Fruit fly (Drosophila melanogaster) whole organism, prepupa: Measurements from ENCODE around the gene CG46468.

Experiments used
- Blimp-1 ChIP-seq: fragments of 200-800 bp; sonication (Bioruptor generic); optimal IDR thresholded peaks from 3 replicates; lab custom pipeline; 2017; ENCODE audit warnings: missing biosample characterization, missing genetic modification characterization, mild to moderate bottlenecking, moderate library complexity, missing genetic modification reagents
- CG10631 ChIP-seq: fragments of 200-800 bp; sonication (Bioruptor generic); optimal IDR thresholded peaks from 2 replicates; lab custom pipeline; 2016; ENCODE audit warnings: missing biosample characterization, missing genetic modification characterization
- CG10669 ChIP-seq: fragments of 200-800 bp; sonication (Bioruptor generic); optimal IDR thresholded peaks from 3 replicates; lab custom pipeline; 2018; ENCODE audit warnings: missing biosample characterization, mild to moderate bottlenecking, missing genetic modification characterization, moderate library complexity
- CG15336 ChIP-seq: fragments of 200-800 bp; sonication (Bioruptor generic); IDR thresholded peaks from 2 replicates; pipeline ENCODE4 v1.3.6; 2022; ENCODE audit warnings: missing biosample characterization, missing genetic modification characterization
- CG31627 ChIP-seq: fragments of 200-800 bp; sonication (Bioruptor generic); optimal IDR thresholded peaks from 3 replicates; lab custom pipeline; 2016; ENCODE audit warnings: missing biosample characterization, missing genetic modification characterization
- CG32006 ChIP-seq: fragments of 200-800 bp; sonication (Bioruptor generic); optimal IDR thresholded peaks from 3 replicates; lab custom pipeline; 2017; ENCODE audit warnings: missing biosample characterization, mild to moderate bottlenecking, missing genetic modification characterization
- CG34406 ChIP-seq: fragments of 200-800 bp; sonication (Bioruptor generic); optimal IDR thresholded peaks from 3 replicates; lab custom pipeline; 2016; ENCODE audit warnings: missing biosample characterization, missing genetic modification characterization
- CG3919 ChIP-seq: fragments of 200-800 bp; sonication (Bioruptor generic); optimal IDR thresholded peaks from 3 replicates; lab custom pipeline; 2016; ENCODE audit warnings: missing biosample characterization, missing genetic modification characterization
- CG4318 ChIP-seq: fragments of 200-800 bp; sonication (Bioruptor generic); optimal IDR thresholded peaks from 3 replicates; lab custom pipeline; 2017; ENCODE audit warnings: missing biosample characterization, mild to moderate bottlenecking, missing genetic modification characterization
- CG6163 ChIP-seq: fragments of 200-800 bp; sonication (Bioruptor generic); IDR thresholded peaks from 3 replicates; pipeline ENCODE4 v1.3.6; 2022; ENCODE audit warnings: missing biosample characterization, missing genetic modification characterization
- CG6276 ChIP-seq: fragments of 200-800 bp; sonication (Bioruptor generic); optimal IDR thresholded peaks from 2 replicates; lab custom pipeline; 2017; ENCODE audit warnings: missing biosample characterization, mild to moderate bottlenecking, missing genetic modification characterization
- CG6792 ChIP-seq: fragments of 200-800 bp; sonication (Bioruptor generic); optimal IDR thresholded peaks from 3 replicates; lab custom pipeline; 2016; ENCODE audit warnings: missing biosample characterization, missing genetic modification characterization
- CG6808 ChIP-seq: fragments of 200-800 bp; sonication (Bioruptor generic); optimal IDR thresholded peaks from 3 replicates; lab custom pipeline; 2017; ENCODE audit warnings: missing biosample characterization, missing genetic modification characterization, mild to moderate bottlenecking, moderate library complexity, missing genetic modification reagents
- CG8119 ChIP-seq: fragments of 200-800 bp; sonication (Bioruptor generic); IDR thresholded peaks from 3 replicates; pipeline ENCODE4 v1.3.6; 2022; ENCODE audit warnings: missing biosample characterization, missing genetic modification characterization
- CG8632 ChIP-seq: fragments of 200-800 bp; sonication (Bioruptor generic); optimal IDR thresholded peaks from 3 replicates; lab custom pipeline; 2016; ENCODE audit warnings: missing biosample characterization, missing genetic modification characterization
- Eip75B ChIP-seq: fragments of 200-800 bp; sonication (Bioruptor generic); optimal IDR thresholded peaks from 3 replicates; lab custom pipeline; 2016; ENCODE audit warnings: missing biosample characterization, missing genetic modification characterization
- Ets21C ChIP-seq: fragments of 200-800 bp; sonication (Bioruptor generic); optimal IDR thresholded peaks from 3 replicates; lab custom pipeline; 2016; ENCODE audit warnings: missing biosample characterization, missing genetic modification characterization
- Gug ChIP-seq: fragments of 200-800 bp; sonication (Bioruptor generic); IDR thresholded peaks from 2 replicates; pipeline ENCODE4 v1.3.6; 2022; ENCODE audit warnings: missing biosample characterization, missing genetic modification characterization
- Hr4 ChIP-seq: fragments of 200-800 bp; sonication (Bioruptor generic); optimal IDR thresholded peaks from 3 replicates; lab custom pipeline; 2016; ENCODE audit warnings: missing biosample characterization, missing genetic modification characterization
- Lpt ChIP-seq: fragments of 200-800 bp; sonication (Bioruptor generic); optimal IDR thresholded peaks from 3 replicates; lab custom pipeline; 2016; ENCODE audit warnings: missing biosample characterization, missing genetic modification characterization
- Met ChIP-seq: fragments of 200-800 bp; sonication (Bioruptor generic); optimal IDR thresholded peaks from 3 replicates; lab custom pipeline; 2016; ENCODE audit warnings: missing biosample characterization, missing genetic modification characterization
- Smox ChIP-seq: fragments of 200-800 bp; sonication (Bioruptor generic); optimal IDR thresholded peaks from 3 replicates; lab custom pipeline; 2016; ENCODE audit warnings: missing biosample characterization, missing genetic modification characterization
- Sox15 ChIP-seq: fragments of 200-800 bp; sonication (Bioruptor generic); optimal IDR thresholded peaks from 3 replicates; lab custom pipeline; 2016; ENCODE audit warnings: missing biosample characterization, missing genetic modification characterization
- achi ChIP-seq: fragments of 200-800 bp; sonication (Bioruptor generic); optimal IDR thresholded peaks from 3 replicates; lab custom pipeline; 2016; ENCODE audit warnings: missing biosample characterization, missing genetic modification characterization
- acj6 ChIP-seq: fragments of 200-800 bp; sonication (Bioruptor generic); optimal IDR thresholded peaks from 3 replicates; lab custom pipeline; 2016; ENCODE audit warnings: missing biosample characterization, missing genetic modification characterization
- cyc ChIP-seq: fragments of 200-800 bp; sonication (Bioruptor generic); optimal IDR thresholded peaks from 3 replicates; lab custom pipeline; 2016; ENCODE audit warnings: missing biosample characterization, missing genetic modification characterization
- dac ChIP-seq: fragments of 200-800 bp; sonication (Bioruptor generic); optimal IDR thresholded peaks from 2 replicates; lab custom pipeline; 2017; ENCODE audit warnings: missing biosample characterization, mild to moderate bottlenecking, missing genetic modification characterization
- dsx ChIP-seq: fragments of 200-800 bp; optimal IDR thresholded peaks from 3 replicates; lab custom pipeline; 2019; ENCODE audit warnings: missing biosample characterization, mild to moderate bottlenecking, missing genetic modification characterization, moderate library complexity; ENCODE audit not compliant: poor library complexity, severe bottlenecking
- esn ChIP-seq: fragments of 200-800 bp; sonication (Bioruptor generic); optimal IDR thresholded peaks from 2 replicates; lab custom pipeline; 2016; ENCODE audit warnings: missing biosample characterization, mild to moderate bottlenecking, missing genetic modification characterization, moderate library complexity
- fkh ChIP-seq: fragments of 200-800 bp; sonication (Bioruptor generic); optimal IDR thresholded peaks from 3 replicates; lab custom pipeline; 2017; ENCODE audit warnings: missing biosample characterization, mild to moderate bottlenecking, missing genetic modification characterization, moderate library complexity
- lz ChIP-seq: fragments of 200-800 bp; sonication (Bioruptor generic); optimal IDR thresholded peaks from 3 replicates; lab custom pipeline; 2016; ENCODE audit warnings: missing biosample characterization, missing genetic modification characterization
- net ChIP-seq: fragments of 200-800 bp; sonication (Bioruptor generic); optimal IDR thresholded peaks from 3 replicates; lab custom pipeline; 2016; ENCODE audit warnings: missing biosample characterization, missing genetic modification characterization
- spab ChIP-seq: fragments of 200-800 bp; sonication (Bioruptor generic); optimal IDR thresholded peaks from 2 replicates; lab custom pipeline; 2017; ENCODE audit warnings: missing biosample characterization, mild to moderate bottlenecking, missing genetic modification characterization, missing genetic modification reagents
- ss ChIP-seq, 2 experiments: fragments of 200-800 bp; sonication (Bioruptor generic); optimal IDR thresholded peaks; 2 replicates in 1 of 2; 3 replicates in 1 of 2; lab custom pipeline; 2017 to 2018; ENCODE audit warnings: mild to moderate bottlenecking in 2 of 2, missing biosample characterization in 2 of 2, missing genetic modification characterization in 2 of 2, moderate library complexity in 1 of 2
- svp ChIP-seq: fragments of 200-800 bp; sonication (Bioruptor generic); peaks from one replicate; lab custom pipeline; 2016; ENCODE audit warnings: missing biosample characterization, missing genetic modification characterization
- topi ChIP-seq: fragments of 200-800 bp; sonication (Bioruptor generic); optimal IDR thresholded peaks from 3 replicates; lab custom pipeline; 2016; ENCODE audit warnings: missing biosample characterization, missing genetic modification characterization

The CG46468 gene

dm6 chr2L:9594625-9595300, 29.5 kb upstream of the CG46468 start:
- TF ChIP-seq CG4318 (GFP tag; lab: Kevin White, UChicago) (no peak), Blimp-1 (no peak), CG6276 (no peak), CG8632 (GFP tag; lab: Kevin White, UChicago) (no peak), CG10669 (GFP tag; lab: Kevin White, UChicago) (no peak), CG6792 (GFP tag; lab: Kevin White, UChicago) (no peak), CG10631 (peak; percentile 5), svp (GFP tag; lab: Kevin White, UChicago) (peak; percentile 53), CG34406 (GFP tag; lab: Kevin White, UChicago) (no peak), Met (GFP tag; lab: Kevin White, UChicago) (peak; percentile 6), acj6 (GFP tag; lab: Kevin White, UChicago) (peak; percentile 5), Gug (GFP tag; lab: Robert Waterston, UW) (no peak), Smox (GFP tag; lab: Kevin White, UChicago) (peak; percentile 2), net (GFP tag; lab: Kevin White, UChicago) (no peak), topi (GFP tag; lab: Kevin White, UChicago) (no peak), esn (no peak), Ets21C (GFP tag; lab: Kevin White, UChicago) (no peak), fkh (GFP tag; lab: Kevin White, UChicago) (peak; percentile 30), cyc (GFP tag; lab: Kevin White, UChicago) (no peak)
- TF ChIP-seq, all 60 proteins: peak for 6

- TF ChIP-seq CG6792 (GFP tag; lab: Kevin White, UChicago) (no peak), CG8119 (GFP tag; lab: Robert Waterston, UW) (no peak), achi (no peak), CG6808 (GFP tag; lab: Kevin White, UChicago) (no peak), ss (GFP tag; optimal IDR thresholded peaks at IDR 0.05; lab: Kevin White, UChicago) (no peak), esn (no peak), Eip75B (no peak), CG32006 (GFP tag; lab: Kevin White, UChicago) (no peak), Hr4 (GFP tag; lab: Kevin White, UChicago) (no peak), spab (GFP tag; lab: Kevin White, UChicago) (no peak), dsx (GFP tag; lab: Kevin White, UChicago) (no peak), cyc (GFP tag; lab: Kevin White, UChicago) (no peak)
These were observed 25.9 kb upstream of the CG46468 start for dm6 chr2L:9591146-9591545.

dm6 chr2L:9589176-9589575, 23.9 kb upstream of the CG46468 start, which contains the start of gene CG3841:
TSS of gene CG3841 (plus strand) at chr2L:9589476.
- TF ChIP-seq CG6163 (GFP tag; lab: Robert Waterston, UW) (no peak), CG4318 (GFP tag; lab: Kevin White, UChicago) (no peak), CG6792 (GFP tag; lab: Kevin White, UChicago) (no peak), net (GFP tag; lab: Kevin White, UChicago) (no peak), Sox15 (GFP tag; lab: Kevin White, UChicago) (no peak), Eip75B (no peak)

- no peak for TF ChIP-seq dac
- TF ChIP-seq CG3919 (GFP tag; lab: Kevin White, UChicago) = no peak
- TF ChIP-seq acj6 (GFP tag; lab: Kevin White, UChicago) = no peak
- TF ChIP-seq CG6163 (GFP tag; lab: Robert Waterston, UW) = no peak
- no peak for TF ChIP-seq Lpt (GFP tag; lab: Kevin White, UChicago)
- no peak for TF ChIP-seq ss (GFP tag; optimal IDR thresholded peaks at IDR 0.05; lab: Kevin White, UChicago)
- no peak for TF ChIP-seq lz
- no peak for TF ChIP-seq CG6808 (GFP tag; lab: Kevin White, UChicago)
- TF ChIP-seq svp (GFP tag; lab: Kevin White, UChicago) = no peak
- no peak for TF ChIP-seq net (GFP tag; lab: Kevin White, UChicago)
- TF ChIP-seq CG15336 = no peak
- no peak for TF ChIP-seq CG31627 (GFP tag; lab: Kevin White, UChicago)
These were observed 20.7 kb upstream of the CG46468 start for dm6 chr2L:9585942-9586341.
